Fruit fly (Drosophila melanogaster): ENCODE measurements around the gene sty.

sty gene

dm6 chr3L:3382489-3382879, 42.3 kb downstream of the sty start (continued):
- TF ChIP-seq crp (GFP tag; optimal IDR thresholded peaks at IDR 0.05) (peak in 1 of 2 experiments; percentile 30), sisA (GFP tag; IDR thresholded peaks at IDR 0.05) (peak; percentile 81), Doc2 (GFP tag; IDR thresholded peaks at IDR 0.05) (no peak)

dm6 chr3L:3381869-3382488, 42.8 kb downstream of the sty start:
- peak; percentile 80 for TF ChIP-seq Dbx (GFP tag; IDR thresholded peaks at IDR 0.05)
- no peak for TF ChIP-seq CG3065 (GFP tag; optimal IDR thresholded peaks at IDR 0.05)
- TF ChIP-seq Poxn (GFP tag; IDR thresholded peaks at IDR 0.05), result 0 out of 2 replicates have a peak, but pooled peaks have one; percentile 10
- peak; percentile 12 for TF ChIP-seq CG1602 (GFP tag; optimal IDR thresholded peaks at IDR 0.05)
- TF ChIP-seq ewg (GFP tag; optimal IDR thresholded peaks at IDR 0.05), result no peak
- peak; percentile 79 for TF ChIP-seq CG14014 (GFP tag; IDR thresholded peaks at IDR 0.05)
- TF ChIP-seq aop (GFP tag; IDR thresholded peaks at IDR 0.05), result no peak
- TF ChIP-seq Six4 (GFP tag; optimal IDR thresholded peaks at IDR 0.05), result no peak
- no peak for TF ChIP-seq CG9609 (GFP tag; optimal IDR thresholded peaks at IDR 0.05)
- TF ChIP-seq MTF-1 (GFP tag; optimal IDR thresholded peaks at IDR 0.05; ENCODE audit: borderline replicate concordance), result no peak
- no peak for TF ChIP-seq ssp (GFP tag; IDR thresholded peaks at IDR 0.05)
- TF ChIP-seq ttk (GFP tag; IDR thresholded peaks at IDR 0.05), result 0 out of 2 replicates have a peak, but pooled peaks have one; percentile 29
- TF ChIP-seq CG14710 (tag; optimal IDR thresholded peaks at IDR 0.05), result no peak
- no peak for TF ChIP-seq CG8281 (tag; optimal IDR thresholded peaks at IDR 0.05)
- TF ChIP-seq sens-2 (GFP tag; IDR thresholded peaks at IDR 0.05), result no peak
- peak; percentile 6 to 17 for TF ChIP-seq dpn (GFP tag; optimal IDR thresholded peaks at IDR 0.05)
- no peak for TF ChIP-seq CG13894 (tag; optimal IDR thresholded peaks at IDR 0.05)
- no peak for TF ChIP-seq CG3407 (GFP tag; optimal IDR thresholded peaks at IDR 0.05)
- no peak for TF ChIP-seq jumu (GFP tag; optimal IDR thresholded peaks at IDR 0.05)
- TF ChIP-seq Bdp1 (GFP tag; optimal IDR thresholded peaks at IDR 0.05), result no peak
- TF ChIP-seq CG14860 (GFP tag; IDR thresholded peaks at IDR 0.05; ENCODE audit: partially characterized antibody), result no peak
- TF ChIP-seq lilli (GFP tag; optimal IDR thresholded peaks at IDR 0.05), result peak; percentile 15
- peak; percentile 44 for TF ChIP-seq Abd-B (GFP tag; optimal IDR thresholded peaks at IDR 0.05)
- TF ChIP-seq CG11085 (GFP tag; IDR thresholded peaks at IDR 0.05), result peak; percentile 52
- TF ChIP-seq esg (GFP tag; conservative IDR thresholded peaks at IDR 0.05), result peak; percentile 63
- TF ChIP-seq tna (GFP tag; IDR thresholded peaks at IDR 0.05; ENCODE audit: partially characterized antibody), result no peak
- no peak for TF ChIP-seq CG6765 (GFP tag; optimal IDR thresholded peaks at IDR 0.05)
- TF ChIP-seq Hr3 (GFP tag; optimal IDR thresholded peaks at IDR 0.05), result no peak
- peak; percentile 11 for TF ChIP-seq NfI (GFP tag; optimal IDR thresholded peaks at IDR 0.05)
- no peak; the same call in 2 of the 3 replicates for TF ChIP-seq CG34422 (GFP tag; IDR thresholded peaks at IDR 0.05)
- no peak for TF ChIP-seq Eip74EF (GFP tag; optimal IDR thresholded peaks at IDR 0.05)
- no peak for TF ChIP-seq cato (GFP tag; optimal IDR thresholded peaks at IDR 0.05; ENCODE audit: borderline replicate concordance)
- no peak for TF ChIP-seq dati (GFP tag; IDR thresholded peaks at IDR 0.05)
- peak; percentile 31 for TF ChIP-seq CG15514 (GFP tag; optimal IDR thresholded peaks at IDR 0.05)
- peak; percentile 34; the same call in 1 of the 2 replicates for TF ChIP-seq danr (GFP tag; IDR thresholded peaks at IDR 0.05)
- TF ChIP-seq fd64A (GFP tag; optimal IDR thresholded peaks at IDR 0.05), result no peak
- no peak for TF ChIP-seq CG6654 (GFP tag; optimal IDR thresholded peaks at IDR 0.05)
- TF ChIP-seq Kr (GFP tag; optimal IDR thresholded peaks at IDR 0.05), result no peak
- TF ChIP-seq Sry-β (GFP tag; optimal IDR thresholded peaks at IDR 0.05), result no peak
- TF ChIP-seq Oaz (GFP tag; IDR thresholded peaks at IDR 0.05), result peak; percentile 50
- no peak for TF ChIP-seq CG10267 (tag; optimal IDR thresholded peaks at IDR 0.05)
- no peak for TF ChIP-seq org-1 (GFP tag; optimal IDR thresholded peaks at IDR 0.05)
- TF ChIP-seq h (optimal IDR thresholded peaks at IDR 0.05), result no peak
- TF ChIP-seq CG8765 (GFP tag; IDR thresholded peaks at IDR 0.05), result peak; percentile 39
- TF ChIP-seq CG4404 (GFP tag; IDR thresholded peaks at IDR 0.05), result no peak
- TF ChIP-seq CG6854 (GFP tag; optimal IDR thresholded peaks at IDR 0.05), result no peak
